Worm (Caenorhabditis elegans) whole organism, L4/young adult: ENCODE results near the gene unc-69.

Experiments used
- W03F9.2 ChIP-seq: fragments of 150-350 bp; optimal IDR thresholded peaks from 2 replicates; lab custom pipeline; 2014; ENCODE audit warnings: missing biosample characterization, missing genetic modification characterization
- dao-5 ChIP-seq: sonication (generic microtip); optimal IDR thresholded peaks from 2 replicates; lab custom pipeline; 2016; ENCODE audit warnings: missing genotype, missing genetic modification characterization, moderate library complexity, missing compliant biosample characterization
- him-1 ChIP-seq: sonication (generic microtip); optimal IDR thresholded peaks from 2 replicates; lab custom pipeline; 2016; ENCODE audit warnings: missing genotype, missing genetic modification reagents, missing genetic modification characterization, missing compliant biosample characterization

The unc-69 gene

DNA sequence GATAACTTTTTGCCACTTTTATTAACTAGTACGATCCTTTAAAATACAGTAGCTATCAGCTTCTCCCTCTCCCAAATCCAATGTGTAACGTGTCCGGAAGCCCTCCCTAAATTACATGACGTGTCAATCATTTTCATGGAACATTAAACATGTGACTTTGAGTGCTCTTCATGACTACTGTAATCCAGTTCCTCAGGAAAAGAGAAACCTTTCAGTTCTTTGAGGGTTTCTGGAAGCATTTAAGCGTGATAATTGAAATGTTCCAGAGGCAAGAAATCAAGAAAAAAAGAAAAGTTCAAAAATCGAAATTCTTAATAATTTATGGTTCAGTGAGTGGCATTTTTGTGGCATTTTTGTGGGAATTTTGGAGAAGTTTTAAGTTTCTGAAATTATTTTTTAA is 44.2 kb downstream of the unc-69 start:
- no peak for TF ChIP-seq him-1
- TF ChIP-seq W03F9.2: no peak
- TF ChIP-seq dao-5 (tag; lab: Kevin White, UChicago): no peak

DNA sequence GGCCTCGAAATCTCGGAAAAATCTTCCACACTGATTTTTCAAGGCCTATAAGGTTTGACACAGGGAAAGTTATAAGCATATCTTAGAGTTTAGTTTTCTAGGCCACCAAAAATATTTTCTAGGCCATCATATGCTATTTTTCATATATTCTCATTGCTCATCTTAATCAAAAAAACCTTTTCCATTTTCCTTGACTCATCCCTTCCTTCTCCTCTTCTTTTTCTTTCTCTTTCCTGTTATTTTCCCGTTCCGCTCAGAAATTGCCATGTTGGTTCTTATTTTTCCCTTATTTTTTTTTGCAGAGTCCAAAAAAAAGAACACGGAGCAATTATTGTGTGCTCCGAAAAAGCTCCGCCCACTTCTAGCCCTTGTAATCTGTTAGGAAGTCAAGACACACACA is 45.9 kb downstream of the unc-69 start, which contains the start of gene tbc-8:
Gene tbc-8 (plus strand): TSS at position 301 of the 400 bp plus-strand sequence.
- no peak for TF ChIP-seq him-1
- no peak for TF ChIP-seq W03F9.2
- TF ChIP-seq dao-5 (tag; lab: Kevin White, UChicago): no peak

DNA sequence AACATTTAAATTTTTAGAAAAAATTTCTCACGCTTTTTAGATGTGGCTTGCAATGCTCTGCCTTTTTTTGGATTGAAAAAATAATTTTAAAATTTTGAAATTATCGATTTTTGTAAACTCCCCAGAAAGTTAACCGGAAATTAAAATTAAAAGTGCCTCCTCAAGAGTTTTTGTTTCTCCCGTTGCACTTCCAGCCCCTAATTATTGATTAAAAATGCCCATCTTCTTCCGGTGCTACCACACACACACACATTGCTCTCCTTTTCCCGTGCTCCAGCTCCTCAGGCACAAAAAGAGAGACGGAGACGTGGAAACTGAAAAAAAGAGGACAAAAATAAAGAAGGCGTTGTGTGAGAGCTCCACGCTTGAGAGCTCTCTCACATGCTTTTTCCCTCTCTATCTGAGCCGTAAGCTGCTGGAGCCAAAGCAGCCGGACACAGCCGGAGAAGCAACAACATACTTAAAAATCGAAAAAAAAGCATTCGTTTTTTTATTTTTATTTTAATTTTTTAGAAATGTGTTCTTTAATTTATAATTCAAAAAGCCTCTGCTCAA is 48.7 kb downstream of the unc-69 start:
- TF ChIP-seq him-1: no peak
- TF ChIP-seq W03F9.2: no peak
- no peak for TF ChIP-seq dao-5 (tag; lab: Kevin White, UChicago)
